Worm (Caenorhabditis elegans): ENCODE results near the gene flp-17.

DNA sequence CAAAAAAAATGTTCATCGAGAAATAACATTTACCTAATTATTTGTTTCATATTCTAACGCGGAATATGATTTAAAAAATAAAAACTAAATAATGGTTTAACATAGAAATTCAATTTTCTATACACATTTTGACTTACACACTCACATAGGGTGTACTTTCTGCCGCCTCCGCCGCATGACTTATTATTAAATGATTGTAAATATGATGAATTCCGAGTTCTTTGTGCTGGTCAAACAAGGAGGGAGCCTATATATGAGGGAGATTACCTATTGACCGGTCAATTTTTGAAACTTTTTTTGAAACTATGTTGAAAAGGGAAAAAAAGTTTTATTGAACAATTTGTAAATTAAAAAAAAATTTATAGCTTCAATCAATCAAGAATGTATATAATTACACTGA lies 16.2 kb upstream of the flp-17 start:
- TF ChIP-seq lin-39 (tag; optimal IDR thresholded peaks at IDR 0.05) (no peak), nhr-11 (tag; optimal IDR thresholded peaks at IDR 0.05) (no peak), aly-2 (tag; optimal IDR thresholded peaks at IDR 0.05) (no peak), skn-1 (tag; optimal IDR thresholded peaks at IDR 0.05) (no peak), nhr-12 (tag; optimal IDR thresholded peaks at IDR 0.05) (no peak), snpc-4 (tag; optimal IDR thresholded peaks at IDR 0.05) (no peak), ceh-82 (tag; optimal IDR thresholded peaks at IDR 0.05) (no peak)
